Fruit fly (Drosophila melanogaster) whole organism, embryonic: ENCODE measurements around the gene CG13921.
A peak's percentile ranks its signal among the peaks of the same experiment; 100 is the strongest.

ENCODE experiments used
- CG10462 ChIP-seq: fragments of 200-800 bp; sonication (Bioruptor generic); optimal IDR thresholded peaks from 2 replicates; lab custom pipeline; 2016; ENCODE audit warnings: missing biosample characterization, missing genetic modification characterization
- CG11504 ChIP-seq: fragments of 200-800 bp; sonication (Bioruptor generic); optimal IDR thresholded peaks from 3 replicates; lab custom pipeline; 2019; ENCODE audit warnings: missing biosample characterization, mild to moderate bottlenecking, missing genetic modification characterization, moderate library complexity
- CG11560 ChIP-seq: fragments of 200-800 bp; sonication (Bioruptor generic); IDR thresholded peaks from 3 replicates; pipeline ENCODE4 v1.3.6; 2022; ENCODE audit warnings: missing biosample characterization, missing genetic modification characterization
- CG11723 ChIP-seq: fragments of 200-800 bp; sonication (Bioruptor generic); optimal IDR thresholded peaks from 2 replicates; lab custom pipeline; 2017; ENCODE audit warnings: missing biosample characterization, mild to moderate bottlenecking, missing genetic modification characterization
- CG12769 ChIP-seq: fragments of 200-800 bp; sonication (Bioruptor generic); optimal IDR thresholded peaks from 2 replicates; lab custom pipeline; 2019; ENCODE audit warnings: missing biosample characterization, mild to moderate bottlenecking, missing genetic modification characterization, moderate library complexity
- CG13424 ChIP-seq: fragments of 200-800 bp; sonication (Bioruptor generic); optimal IDR thresholded peaks from 2 replicates; lab custom pipeline; 2019; ENCODE audit warnings: missing biosample characterization, mild to moderate bottlenecking, missing genetic modification characterization, moderate library complexity
- CG14965 ChIP-seq: fragments of 200-800 bp; sonication (Bioruptor generic); optimal IDR thresholded peaks from 2 replicates; lab custom pipeline; 2016; ENCODE audit warnings: missing biosample characterization, missing genetic modification characterization, borderline replicate concordance
- CG16815 ChIP-seq: fragments of 200-800 bp; sonication (Bioruptor generic); optimal IDR thresholded peaks from 3 replicates; lab custom pipeline; 2017; ENCODE audit warnings: missing biosample characterization, mild to moderate bottlenecking, missing genetic modification characterization
- CG17186 ChIP-seq: fragments of 200-800 bp; sonication (Bioruptor generic); optimal IDR thresholded peaks from 3 replicates; lab custom pipeline; 2017; ENCODE audit warnings: missing biosample characterization, missing genetic modification reagents, missing genetic modification characterization
- CG18476 ChIP-seq: fragments of 200-800 bp; sonication (Bioruptor generic); optimal IDR thresholded peaks from 2 replicates; lab custom pipeline; 2016; ENCODE audit warnings: missing biosample characterization, mild to moderate bottlenecking, missing genetic modification characterization
- CG18764 ChIP-seq: fragments of 200-800 bp; sonication (Bioruptor generic); optimal IDR thresholded peaks from 3 replicates; lab custom pipeline; 2016; ENCODE audit warnings: missing biosample characterization, missing genetic modification characterization
- CG31388 ChIP-seq: fragments of 200-800 bp; sonication (Bioruptor generic); optimal IDR thresholded peaks from 2 replicates; lab custom pipeline; 2016; ENCODE audit warnings: missing biosample characterization, missing genetic modification characterization
- CG34376 ChIP-seq: fragments of 200-800 bp; sonication (Bioruptor generic); optimal IDR thresholded peaks from 2 replicates; lab custom pipeline; 2018; ENCODE audit warnings: missing biosample characterization, mild to moderate bottlenecking, missing genetic modification characterization
- CG42726 ChIP-seq: fragments of 200-800 bp; sonication (Bioruptor generic); IDR thresholded peaks from 2 replicates; pipeline ENCODE4 v1.3.6; 2022; ENCODE audit warnings: missing biosample characterization, missing genetic modification characterization; ENCODE audit not compliant: partially characterized antibody
- CG4854 ChIP-seq: fragments of 200-800 bp; sonication (Bioruptor generic); optimal IDR thresholded peaks from 2 replicates; lab custom pipeline; 2016; ENCODE audit warnings: missing biosample characterization, missing genetic modification characterization, inconsistent platforms
- CG6689 ChIP-seq: fragments of 200-800 bp; sonication (Bioruptor generic); IDR thresholded peaks from 2 replicates; pipeline ENCODE4 v1.3.6; 2022; ENCODE audit warnings: missing biosample characterization, missing genetic modification characterization
- CG7372 ChIP-seq: fragments of 200-800 bp; sonication (Bioruptor generic); IDR thresholded peaks from 2 replicates; pipeline ENCODE4 v1.3.6; 2022; ENCODE audit warnings: missing biosample characterization, missing genetic modification characterization
- CG8924 ChIP-seq: fragments of 200-800 bp; optimal IDR thresholded peaks from 3 replicates; lab custom pipeline; 2019; ENCODE audit warnings: missing biosample characterization, mild to moderate bottlenecking, missing genetic modification characterization, moderate library complexity
- CTCF ChIP-seq: fragments of 200-800 bp; sonication (Bioruptor generic); optimal IDR thresholded peaks from 2 replicates; lab custom pipeline; 2017; ENCODE audit warnings: missing biosample characterization, mild to moderate bottlenecking, missing genetic modification characterization, moderate library complexity
- Doc3 ChIP-seq: fragments of 200-800 bp; sonication (Bioruptor generic); IDR thresholded peaks from 3 replicates; pipeline ENCODE4 v1.3.6; 2022; ENCODE audit warnings: missing biosample characterization, missing genetic modification characterization; ENCODE audit not compliant: partially characterized antibody
- Dp ChIP-seq: fragments of 200-800 bp; sonication (Bioruptor generic); optimal IDR thresholded peaks from 2 replicates; lab custom pipeline; 2018; ENCODE audit warnings: missing biosample characterization, mild to moderate bottlenecking, missing genetic modification characterization, moderate library complexity
- Drgx ChIP-seq: fragments of 200-800 bp; sonication (Bioruptor generic); IDR thresholded peaks from 2 replicates; pipeline ENCODE4 v1.3.6; 2022; ENCODE audit warnings: missing biosample characterization, missing genetic modification characterization
- HLH3B ChIP-seq: fragments of 200-800 bp; sonication (Bioruptor generic); IDR thresholded peaks from 2 replicates; pipeline ENCODE4 v1.3.6; 2022; ENCODE audit warnings: missing biosample characterization, missing genetic modification characterization
- Hey ChIP-seq: fragments of 200-800 bp; sonication (Bioruptor generic); optimal IDR thresholded peaks from 3 replicates; lab custom pipeline; 2018; ENCODE audit warnings: missing biosample characterization, mild to moderate bottlenecking, missing genetic modification characterization
- HmgD ChIP-seq: fragments of 200-800 bp; sonication (Bioruptor generic); optimal IDR thresholded peaks from 3 replicates; lab custom pipeline; 2016; ENCODE audit warnings: missing biosample characterization, missing genetic modification characterization
- Hr78 ChIP-seq, 2 experiments: fragments of 200-800 bp in 1 of 2; fragments of >200 bp in 1 of 2; sonication (Bioruptor generic) in 1 of 2; optimal IDR thresholded peaks; 2 replicates each; lab custom pipeline; 2017 to 2019; ENCODE audit warnings: missing biosample characterization in 2 of 2, missing genetic modification characterization in 2 of 2, mild to moderate bottlenecking in 1 of 2, moderate library complexity in 1 of 2
- Kr ChIP-seq: fragments of 200-800 bp; sonication (Bioruptor generic); optimal IDR thresholded peaks from 2 replicates; lab custom pipeline; 2017; ENCODE audit warnings: missing biosample characterization, mild to moderate bottlenecking, missing genetic modification characterization
- Lim3 ChIP-seq: fragments of 200-800 bp; sonication (Bioruptor generic); IDR thresholded peaks from 2 replicates; pipeline ENCODE4 v1.3.6; 2022; ENCODE audit warnings: missing biosample characterization, missing genetic modification characterization
- MESR4 ChIP-seq: fragments of 200-800 bp; sonication (Bioruptor generic); optimal IDR thresholded peaks from 2 replicates; lab custom pipeline; 2018; ENCODE audit warnings: missing biosample characterization, mild to moderate bottlenecking, missing genetic modification characterization, moderate library complexity
- Mad ChIP-seq: fragments of 200-800 bp; sonication (Bioruptor generic); optimal IDR thresholded peaks from 2 replicates; lab custom pipeline; 2016; ENCODE audit warnings: missing biosample characterization, missing genetic modification characterization
- NK7.1 ChIP-seq: fragments of 200-800 bp; sonication (Bioruptor generic); optimal IDR thresholded peaks from 3 replicates; lab custom pipeline; 2016; ENCODE audit warnings: missing biosample characterization, missing genetic modification characterization
- ase ChIP-seq: fragments of 200-800 bp; sonication (Bioruptor generic); IDR thresholded peaks from 3 replicates; pipeline ENCODE4 v1.3.6; 2022; ENCODE audit warnings: missing biosample characterization, missing genetic modification characterization
- ash1 ChIP-seq: fragments of 200-800 bp; sonication (Bioruptor generic); optimal IDR thresholded peaks from 2 replicates; lab custom pipeline; 2018; ENCODE audit warnings: missing biosample characterization, mild to moderate bottlenecking, missing genetic modification characterization
- bsh ChIP-seq, 2 experiments: fragments of 200-800 bp; sonication (Bioruptor generic); optimal IDR thresholded peaks; 2 replicates each; lab custom pipeline; 2017 to 2018; ENCODE audit warnings: mild to moderate bottlenecking in 2 of 2, missing biosample characterization in 2 of 2, missing genetic modification characterization in 2 of 2, moderate library complexity in 1 of 2
- cwo ChIP-seq: fragments of 200-800 bp; sonication (Bioruptor generic); optimal IDR thresholded peaks from 3 replicates; lab custom pipeline; 2017; ENCODE audit warnings: missing biosample characterization, missing genetic modification characterization, mild to moderate bottlenecking, moderate library complexity, missing genetic modification reagents
- dan ChIP-seq: fragments of 200-800 bp; sonication (Bioruptor generic); IDR thresholded peaks from 2 replicates; pipeline ENCODE4 v1.3.6; 2022; ENCODE audit warnings: missing biosample characterization, missing genetic modification characterization
- ewg ChIP-seq: fragments of 200-800 bp; sonication (Bioruptor generic); optimal IDR thresholded peaks from 3 replicates; lab custom pipeline; 2017; ENCODE audit warnings: mild to moderate bottlenecking, missing biosample characterization, missing genetic modification reagents, missing genetic modification characterization
- fd102C ChIP-seq: fragments of 200-800 bp; sonication (Bioruptor generic); optimal IDR thresholded peaks from 2 replicates; lab custom pipeline; 2018; ENCODE audit warnings: missing biosample characterization, mild to moderate bottlenecking, missing genetic modification characterization, moderate library complexity
- gfzf ChIP-seq: fragments of 200-800 bp; sonication (Bioruptor generic); optimal IDR thresholded peaks from 2 replicates; lab custom pipeline; 2016; ENCODE audit warnings: missing biosample characterization, mild to moderate bottlenecking, missing genetic modification characterization, moderate library complexity
- grn ChIP-seq: fragments of 200-800 bp; sonication (Bioruptor generic); optimal IDR thresholded peaks from 3 replicates; lab custom pipeline; 2017; ENCODE audit warnings: missing biosample characterization, missing genetic modification characterization
- h ChIP-seq: fragments of >200 bp; optimal IDR thresholded peaks from 2 replicates; lab custom pipeline; 2017
- kni ChIP-seq: fragments of 200-800 bp; sonication (Bioruptor generic); optimal IDR thresholded peaks from 3 replicates; lab custom pipeline; 2017; ENCODE audit warnings: mild to moderate bottlenecking, missing biosample characterization, missing genetic modification reagents, missing genetic modification characterization
- pum ChIP-seq: fragments of 200-800 bp; sonication (Bioruptor generic); optimal IDR thresholded peaks from 2 replicates; lab custom pipeline; 2016; ENCODE audit warnings: missing biosample characterization, missing genetic modification characterization
- sd ChIP-seq: fragments of 200-800 bp; sonication (Bioruptor generic); optimal IDR thresholded peaks from 3 replicates; lab custom pipeline; 2018; ENCODE audit warnings: missing biosample characterization, mild to moderate bottlenecking, missing genetic modification characterization, moderate library complexity
- shn ChIP-seq: fragments of 200-800 bp; sonication (Bioruptor generic); optimal IDR thresholded peaks from 3 replicates; lab custom pipeline; 2016; ENCODE audit warnings: missing biosample characterization, missing genetic modification characterization
- ssp ChIP-seq: fragments of 200-800 bp; sonication (Bioruptor generic); IDR thresholded peaks from 2 replicates; pipeline ENCODE4 v1.3.6; 2022; ENCODE audit warnings: missing biosample characterization, missing genetic modification characterization
- tll ChIP-seq, 2 experiments: fragments of 200-800 bp in 1 of 2; fragments of >200 bp in 1 of 2; sonication (Bioruptor generic) in 1 of 2; optimal IDR thresholded peaks; 2 replicates each; lab custom pipeline; 2017 to 2019; ENCODE audit warnings: missing biosample characterization in 2 of 2, missing genetic modification characterization in 2 of 2, mild to moderate bottlenecking in 1 of 2, moderate library complexity in 1 of 2
- tx ChIP-seq: fragments of 200-800 bp; sonication (Bioruptor generic); optimal IDR thresholded peaks from 2 replicates; lab custom pipeline; 2016; ENCODE audit warnings: missing biosample characterization, missing genetic modification characterization
- vvl ChIP-seq: fragments of 200-800 bp; sonication (Bioruptor generic); IDR thresholded peaks from 2 replicates; pipeline ENCODE4 v1.3.6; 2022; ENCODE audit warnings: missing biosample characterization, missing genetic modification characterization
- yki ChIP-seq: fragments of >200 bp; optimal IDR thresholded peaks from 3 replicates; lab custom pipeline; 2018
- zen ChIP-seq: fragments of 200-800 bp; sonication (Bioruptor generic); optimal IDR thresholded peaks from 3 replicates; lab custom pipeline; 2018; ENCODE audit warnings: missing biosample characterization, mild to moderate bottlenecking, missing genetic modification characterization, moderate library complexity

CG13921 gene

DNA sequence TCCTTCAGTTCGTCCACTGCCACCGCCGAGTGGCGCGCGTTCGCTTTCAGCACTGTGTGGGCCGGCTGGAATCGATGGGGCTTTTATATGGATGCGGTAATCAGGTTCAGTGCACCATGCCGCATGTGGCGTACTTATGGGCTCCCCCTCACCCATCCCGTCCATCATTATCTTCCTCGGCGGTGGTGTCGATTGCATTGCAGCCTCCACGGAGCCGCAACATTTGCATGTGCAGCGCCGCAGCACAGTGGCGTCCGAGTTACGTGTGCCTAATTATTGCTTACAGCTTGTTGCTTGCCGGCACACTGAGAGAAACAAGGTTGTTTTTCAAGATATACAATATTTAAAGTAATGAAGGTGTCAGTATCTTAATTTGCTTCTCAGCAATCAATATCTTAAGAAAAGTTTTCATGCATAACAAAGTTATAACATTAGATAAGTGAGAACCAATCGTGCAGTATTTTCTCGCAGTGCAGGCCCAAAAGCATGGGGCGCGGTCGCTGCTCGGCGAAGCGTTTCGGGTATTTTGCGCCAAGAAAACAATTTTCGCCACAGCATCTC, 44.3 kb upstream of the CG13921 start, which contains the start of gene CG13931 (continued):
- no peak for TF ChIP-seq cwo
- TF ChIP-seq CG6689, result peak; percentile 49
- no peak for TF ChIP-seq Lim3
- TF ChIP-seq MESR4, result no peak
- no peak for TF ChIP-seq Mad (GFP tag; lab: Kevin White, UChicago)
- no peak for TF ChIP-seq Hey (tag; lab: Kevin White, UChicago)
- TF ChIP-seq CG14965 (GFP tag; lab: Kevin White, UChicago), result no peak
- 0 out of 3 replicates have a peak, but pooled peaks have one; percentile 22 for TF ChIP-seq ase (GFP tag; lab: Robert Waterston, UW)
- TF ChIP-seq zen (tag; lab: Kevin White, UChicago), result peak; percentile 48
- TF ChIP-seq CG11723 (GFP tag; lab: Kevin White, UChicago), result no peak
- TF ChIP-seq CG18476 (GFP tag; lab: Kevin White, UChicago), result no peak
- no peak for TF ChIP-seq CTCF
- no peak for TF ChIP-seq kni (GFP tag; lab: Kevin White, UChicago)
- no peak for TF ChIP-seq Doc3 (GFP tag; lab: Robert Waterston, UW)
- no peak for TF ChIP-seq fd102C (GFP tag; lab: Kevin White, UChicago)
- TF ChIP-seq ssp (GFP tag; lab: Robert Waterston, UW), result no peak
- TF ChIP-seq CG13424 (tag; lab: Kevin White, UChicago), result no peak
- TF ChIP-seq CG8924, result peak; percentile 3
- TF ChIP-seq bsh (GFP tag; optimal IDR thresholded peaks at IDR 0.05; lab: Kevin White, UChicago), result peak in 1 of 2 experiments; percentile 42
- no peak for TF ChIP-seq CG42726 (GFP tag; lab: Robert Waterston, UW)
- TF ChIP-seq CG4854, result no peak
- no peak for TF ChIP-seq CG34376 (GFP tag; lab: Kevin White, UChicago)
- TF ChIP-seq CG7372 (GFP tag; lab: Robert Waterston, UW), result peak; percentile 16; the same call in 1 of the 2 replicates
- peak; percentile 35 for TF ChIP-seq pum
- no peak for TF ChIP-seq HmgD (GFP tag; lab: Kevin White, UChicago)
- TF ChIP-seq CG17186 (GFP tag; lab: Kevin White, UChicago), result no peak
- TF ChIP-seq CG18764 (GFP tag; lab: Kevin White, UChicago), result peak; percentile 3
- TF ChIP-seq CG31388 (GFP tag; lab: Kevin White, UChicago), result no peak
- no peak for TF ChIP-seq gfzf (GFP tag; lab: Kevin White, UChicago)
- 0 out of 2 replicates have a peak, but pooled peaks have one; percentile 53 for TF ChIP-seq vvl
- no peak for TF ChIP-seq tll (GFP tag; optimal IDR thresholded peaks at IDR 0.05; lab: Kevin White, UChicago)
- TF ChIP-seq Dp (GFP tag; lab: Kevin White, UChicago), result no peak
- no peak for TF ChIP-seq CG10462 (GFP tag; lab: Kevin White, UChicago)
- no peak for TF ChIP-seq Hr78 (GFP tag; optimal IDR thresholded peaks at IDR 0.05; lab: Kevin White, UChicago)
- TF ChIP-seq shn (GFP tag; lab: Kevin White, UChicago), result no peak
- TF ChIP-seq CG12769 (tag; lab: Kevin White, UChicago), result no peak
- TF ChIP-seq NK7.1 (GFP tag; lab: Kevin White, UChicago), result no peak
- peak; percentile 23; the same call in 1 of the 2 replicates for TF ChIP-seq HLH3B (GFP tag; lab: Robert Waterston, UW)
- TF ChIP-seq Kr, result no peak
- TF ChIP-seq CG11504 (tag; lab: Kevin White, UChicago), result peak; percentile 48
- no peak for TF ChIP-seq tx (GFP tag; lab: Kevin White, UChicago)
- no peak for TF ChIP-seq yki (lab: Kevin White, UChicago)
- TF ChIP-seq dan (GFP tag; lab: Robert Waterston, UW), result no peak
- TF ChIP-seq Drgx (GFP tag; lab: Robert Waterston, UW), result peak; percentile 77
- TF ChIP-seq ash1, result no peak
- no peak for TF ChIP-seq CG11560 (tag; lab: Robert Waterston, UW)
- TF ChIP-seq grn (GFP tag; lab: Kevin White, UChicago), result no peak
- TF ChIP-seq ewg (GFP tag; lab: Kevin White, UChicago), result no peak
- no peak for TF ChIP-seq sd (tag; lab: Kevin White, UChicago)
- TF ChIP-seq h (lab: Kevin White, UChicago), result no peak
- peak; percentile 8 for TF ChIP-seq CG16815 (GFP tag; lab: Kevin White, UChicago)
